Fruit fly (Drosophila melanogaster) whole organism, pupa: Measurements from ENCODE around the gene CTCF.

ENCODE experiments used
- CG10348 ChIP-seq: fragments of 200-800 bp; sonication (Bioruptor generic); IDR thresholded peaks from 2 replicates; pipeline ENCODE4 v1.3.6; 2022; ENCODE audit warnings: missing biosample characterization, missing genetic modification characterization
- CG12605 ChIP-seq: fragments of 200-800 bp; sonication (Bioruptor generic); IDR thresholded peaks from 2 replicates; pipeline ENCODE4 v1.3.6; 2022; ENCODE audit warnings: missing biosample characterization, missing genetic modification characterization
- CG13204 ChIP-seq: fragments of 200-800 bp; sonication (Bioruptor generic); optimal IDR thresholded peaks from 2 replicates; lab custom pipeline; 2018; ENCODE audit warnings: missing biosample characterization, mild to moderate bottlenecking, missing genetic modification characterization, moderate library complexity
- CG14655 ChIP-seq: fragments of 200-800 bp; sonication (Bioruptor generic); optimal IDR thresholded peaks from 3 replicates; lab custom pipeline; 2017; ENCODE audit warnings: mild to moderate bottlenecking, missing biosample characterization, missing genetic modification reagents, missing genetic modification characterization
- CG15710 ChIP-seq: fragments of 200-800 bp; sonication (Bioruptor generic); optimal IDR thresholded peaks from 2 replicates; lab custom pipeline; 2018; ENCODE audit warnings: missing biosample characterization, mild to moderate bottlenecking, missing genetic modification characterization, moderate library complexity
- CG17806 ChIP-seq: fragments of 200-800 bp; sonication (Bioruptor generic); optimal IDR thresholded peaks from 2 replicates; lab custom pipeline; 2018; ENCODE audit warnings: missing biosample characterization, mild to moderate bottlenecking, missing genetic modification characterization, moderate library complexity
- CG32121 ChIP-seq: fragments of 200-800 bp; sonication (Bioruptor generic); IDR thresholded peaks from 2 replicates; pipeline ENCODE4 v1.3.6; 2022; ENCODE audit warnings: missing biosample characterization, missing genetic modification characterization
- CG34367 ChIP-seq: fragments of 200-800 bp; sonication (Bioruptor generic); optimal IDR thresholded peaks from 2 replicates; lab custom pipeline; 2018; ENCODE audit warnings: missing biosample characterization, mild to moderate bottlenecking, missing genetic modification characterization
- CG4496 ChIP-seq: fragments of 200-800 bp; sonication (Bioruptor generic); IDR thresholded peaks from 3 replicates; pipeline ENCODE4 v1.3.6; 2022; ENCODE audit warnings: missing biosample characterization, missing genetic modification characterization
- CG8159 ChIP-seq: fragments of 200-800 bp; sonication (Bioruptor generic); optimal IDR thresholded peaks from 3 replicates; lab custom pipeline; 2018; ENCODE audit warnings: missing biosample characterization, mild to moderate bottlenecking, missing genetic modification characterization, moderate library complexity
- CG8301 ChIP-seq: fragments of 200-800 bp; sonication (Bioruptor generic); optimal IDR thresholded peaks from 2 replicates; lab custom pipeline; 2018; ENCODE audit warnings: missing biosample characterization, mild to moderate bottlenecking, missing genetic modification characterization
- CG9948 ChIP-seq: fragments of 200-800 bp; sonication (Bioruptor generic); optimal IDR thresholded peaks from 2 replicates; lab custom pipeline; 2018; ENCODE audit warnings: missing biosample characterization, mild to moderate bottlenecking, missing genetic modification characterization, moderate library complexity
- D1 ChIP-seq: fragments of 200-800 bp; sonication (Bioruptor generic); optimal IDR thresholded peaks from 2 replicates; lab custom pipeline; 2018; ENCODE audit warnings: missing biosample characterization, mild to moderate bottlenecking, missing genetic modification characterization, moderate library complexity
- EcR ChIP-seq: fragments of 200-800 bp; sonication (Bioruptor generic); optimal IDR thresholded peaks from 3 replicates; lab custom pipeline; 2019; ENCODE audit warnings: missing biosample characterization, missing genetic modification characterization, mild to moderate bottlenecking, moderate library complexity, missing genetic modification reagents
- Ets98B ChIP-seq: fragments of 200-800 bp; sonication (Bioruptor generic); IDR thresholded peaks from 2 replicates; pipeline ENCODE4 v1.3.6; 2022; ENCODE audit warnings: missing biosample characterization, missing genetic modification characterization
- Pif1A ChIP-seq: fragments of 200-800 bp; sonication (Bioruptor generic); optimal IDR thresholded peaks from 3 replicates; lab custom pipeline; 2016; ENCODE audit warnings: missing biosample characterization, missing genetic modification characterization
- Pif1B ChIP-seq: fragments of 200-800 bp; sonication (Bioruptor generic); optimal IDR thresholded peaks from 3 replicates; lab custom pipeline; 2016; ENCODE audit warnings: missing biosample characterization, missing genetic modification characterization
- Snoo ChIP-seq: fragments of 200-800 bp; sonication (Bioruptor generic); optimal IDR thresholded peaks from 3 replicates; lab custom pipeline; 2017; ENCODE audit warnings: missing biosample characterization, mild to moderate bottlenecking, missing genetic modification characterization, inconsistent platforms
- fd96Ca ChIP-seq: fragments of 200-800 bp; sonication (Bioruptor generic); IDR thresholded peaks from 3 replicates; pipeline ENCODE4 v1.3.6; 2022; ENCODE audit warnings: missing biosample characterization, missing genetic modification characterization
- gl ChIP-seq: fragments of 200-800 bp; sonication (Bioruptor generic); optimal IDR thresholded peaks from 2 replicates; lab custom pipeline; 2018; ENCODE audit warnings: missing biosample characterization, mild to moderate bottlenecking, missing genetic modification characterization
- rn ChIP-seq: fragments of 200-800 bp; sonication (Bioruptor generic); IDR thresholded peaks from 2 replicates; pipeline ENCODE4 v1.3.6; 2022; ENCODE audit warnings: missing biosample characterization, missing genetic modification characterization

CTCF gene

dm6 chr3L:7326676-7327075, 29.8 kb downstream of the CTCF start:
- TF ChIP-seq EcR (GFP tag; lab: Kevin White, UChicago) (peak; percentile 53), fd96Ca (no peak)

dm6 chr3L:7323348-7323747, 33.2 kb downstream of the CTCF start, which contains the start of the genes RhoGEF4 and Rint1:
Gene RhoGEF4, minus strand, starts transcription at chr3L:7323411.
Gene Rint1, plus strand, starts transcription at chr3L:7323619.
- TF ChIP-seq CG12605 (GFP tag; lab: Robert Waterston, UW) (no peak), CG32121 (GFP tag; lab: Robert Waterston, UW) (peak; percentile 43; the same call in 1 of the 2 replicates), CG10348 (GFP tag; lab: Robert Waterston, UW) (no peak), EcR (GFP tag; lab: Kevin White, UChicago) (no peak), Pif1A (GFP tag; lab: Kevin White, UChicago) (no peak), gl (tag; lab: Kevin White, UChicago) (no peak), Pif1B (GFP tag; lab: Kevin White, UChicago) (no peak), CG8159 (tag; lab: Kevin White, UChicago) (peak; percentile 62), CG9948 (tag; lab: Kevin White, UChicago) (peak; percentile 36), CG13204 (GFP tag; lab: Kevin White, UChicago) (no peak), CG15710 (peak; percentile 40), fd96Ca (peak; percentile 43; the same call in 1 of the 3 replicates), rn (no peak), CG4496 (0 out of 3 replicates have a peak, but pooled peaks have one; percentile 30), CG17806 (tag; lab: Kevin White, UChicago) (peak; percentile 16)

- TF ChIP-seq CG4496: no peak
- no peak for TF ChIP-seq Pif1A (GFP tag; lab: Kevin White, UChicago)
- no peak for TF ChIP-seq CG32121 (GFP tag; lab: Robert Waterston, UW)
- TF ChIP-seq rn: no peak
- TF ChIP-seq CG12605 (GFP tag; lab: Robert Waterston, UW): no peak
- TF ChIP-seq CG10348 (GFP tag; lab: Robert Waterston, UW): no peak
- TF ChIP-seq, all 21 proteins: peak for 0
Measured at dm6 chr3L:7319768-7320167, 36.7 kb downstream of the CTCF start, which contains the start of gene CG8607. Gene CG8607, plus strand, starts transcription at chr3L:7320068.

- TF ChIP-seq CG9948 (tag; lab: Kevin White, UChicago): no peak
- no peak for TF ChIP-seq Pif1B (GFP tag; lab: Kevin White, UChicago)
- TF ChIP-seq fd96Ca: no peak
- no peak for TF ChIP-seq CG13204 (GFP tag; lab: Kevin White, UChicago)
- no peak for TF ChIP-seq CG34367
- TF ChIP-seq EcR (GFP tag; lab: Kevin White, UChicago): no peak
- no peak for TF ChIP-seq CG8159 (tag; lab: Kevin White, UChicago)
- TF ChIP-seq CG14655 (GFP tag; lab: Kevin White, UChicago): no peak
- no peak for TF ChIP-seq CG10348 (GFP tag; lab: Robert Waterston, UW)
Measured at dm6 chr3L:7314133-7314532, 42.4 kb downstream of the CTCF start.

- TF ChIP-seq CG9948 (tag; lab: Kevin White, UChicago) (no peak), CG8301 (tag; lab: Kevin White, UChicago) (no peak), Pif1A (GFP tag; lab: Kevin White, UChicago) (no peak), EcR (GFP tag; lab: Kevin White, UChicago) (no peak), Snoo (tag; lab: Kevin White, UChicago) (no peak), CG4496 (no peak), CG32121 (GFP tag; lab: Robert Waterston, UW) (no peak), CG34367 (no peak), CG10348 (GFP tag; lab: Robert Waterston, UW) (no peak), CG13204 (GFP tag; lab: Kevin White, UChicago) (no peak), rn (no peak), Ets98B (GFP tag; lab: Robert Waterston, UW) (no peak)
- TF ChIP-seq, all 21 proteins: peak for 0
Measured at dm6 chr3L:7313559-7314132, 42.9 kb downstream of the CTCF start.

dm6 chr3L:7312754-7313153, 43.8 kb downstream of the CTCF start, which contains the start of gene unc-13-4A:
Gene unc-13-4A, minus strand, starts transcription at chr3L:7312896.
- TF ChIP-seq Pif1B (GFP tag; lab: Kevin White, UChicago): no peak
- no peak for TF ChIP-seq CG12605 (GFP tag; lab: Robert Waterston, UW)
- no peak for TF ChIP-seq CG8159 (tag; lab: Kevin White, UChicago)
- TF ChIP-seq CG34367: no peak
- no peak for TF ChIP-seq CG17806 (tag; lab: Kevin White, UChicago)
- no peak for TF ChIP-seq EcR (GFP tag; lab: Kevin White, UChicago)
- TF ChIP-seq CG14655 (GFP tag; lab: Kevin White, UChicago): no peak
- TF ChIP-seq CG13204 (GFP tag; lab: Kevin White, UChicago): no peak
- no peak for TF ChIP-seq D1 (tag; lab: Kevin White, UChicago)
- no peak for TF ChIP-seq gl (tag; lab: Kevin White, UChicago)
- TF ChIP-seq CG15710: no peak
- no peak for TF ChIP-seq fd96Ca
- TF ChIP-seq CG9948 (tag; lab: Kevin White, UChicago): no peak
- TF ChIP-seq Pif1A (GFP tag; lab: Kevin White, UChicago): no peak
- TF ChIP-seq CG4496: no peak
